Worm (Caenorhabditis elegans) whole organism, early embryonic: ENCODE results near the gene R05G6.10.

Experiments
- B0310.2 ChIP-seq: sonication (generic microtip); optimal IDR thresholded peaks from 2 replicates; lab custom pipeline; 2016; ENCODE audit warnings: mild to moderate bottlenecking, missing genetic modification characterization, missing compliant biosample characterization
- F13C5.2 ChIP-seq: sonication (generic microtip); optimal IDR thresholded peaks from 2 replicates; lab custom pipeline; 2017; ENCODE audit warnings: mild to moderate bottlenecking, missing genetic modification characterization, inconsistent platforms, missing compliant biosample characterization
- aly-1 ChIP-seq: sonication (generic microtip); optimal IDR thresholded peaks from 2 replicates; lab custom pipeline; 2016; ENCODE audit warnings: missing genetic modification characterization, missing compliant biosample characterization
- ama-1 ChIP-seq: fragments of 150-350 bp; optimal IDR thresholded peaks from 2 replicates; lab custom pipeline; 2014
- ceh-13 ChIP-seq: fragments of 200-800 bp; sonication (Bioruptor generic); optimal IDR thresholded peaks from 2 replicates; lab custom pipeline; 2018; ENCODE audit warnings: mild to moderate bottlenecking, missing genetic modification characterization, missing compliant biosample characterization
- ceh-36 ChIP-seq: sonication (generic microtip); optimal IDR thresholded peaks from 2 replicates; lab custom pipeline; 2016; ENCODE audit warnings: missing genetic modification characterization, inconsistent platforms, missing compliant biosample characterization
- ets-7 ChIP-seq: sonication (generic microtip); optimal IDR thresholded peaks from 2 replicates; lab custom pipeline; 2016; ENCODE audit warnings: missing genotype, missing genetic modification characterization, missing compliant biosample characterization
- flt-1 ChIP-seq: fragments of 200-800 bp; sonication (Bioruptor generic); IDR thresholded peaks from 2 replicates; pipeline ENCODE4 v1.3.6; 2022; ENCODE audit warnings: missing genetic modification characterization, missing compliant biosample characterization
- hmbx-1 ChIP-seq: sonication (generic microtip); optimal IDR thresholded peaks from 2 replicates; lab custom pipeline; 2016; ENCODE audit warnings: mild to moderate bottlenecking, missing genetic modification characterization, missing compliant biosample characterization
- hmg-4 ChIP-seq: fragments of 200-800 bp; sonication (Bioruptor generic); optimal IDR thresholded peaks from 2 replicates; lab custom pipeline; 2018; ENCODE audit warnings: mild to moderate bottlenecking, missing genetic modification characterization, missing compliant biosample characterization
- hnd-1 ChIP-seq: sonication (generic microtip); optimal IDR thresholded peaks from 2 replicates; lab custom pipeline; 2016; ENCODE audit warnings: missing genetic modification characterization, missing compliant biosample characterization
- pes-1 ChIP-seq: fragments of 200-800 bp; sonication (Bioruptor generic); IDR thresholded peaks from 2 replicates; pipeline ENCODE4 v1.3.6; 2022; ENCODE audit warnings: missing genetic modification reagents, missing genetic modification characterization, missing compliant biosample characterization
- scrt-1 ChIP-seq: fragments of 200-800 bp; sonication (Bioruptor generic); IDR thresholded peaks from 2 replicates; pipeline ENCODE4 v1.3.6; 2022; ENCODE audit warnings: missing genetic modification characterization, missing compliant biosample characterization
- sea-1 ChIP-seq: fragments of 200-800 bp; sonication (Bioruptor generic); conservative IDR thresholded peaks from 2 replicates; pipeline ENCODE4 v1.3.6; 2022; ENCODE audit warnings: missing genetic modification characterization, missing compliant biosample characterization
- tbx-11 ChIP-seq: fragments of 200-800 bp; sonication (Bioruptor generic); IDR thresholded peaks from 2 replicates; pipeline ENCODE4 v1.3.6; 2022; ENCODE audit warnings: missing genetic modification characterization, missing compliant biosample characterization
- tbx-37 ChIP-seq: fragments of 200-800 bp; sonication (Bioruptor generic); conservative IDR thresholded peaks from 2 replicates; pipeline ENCODE4 v1.3.6; 2022; ENCODE audit warnings: missing genetic modification reagents, missing genetic modification characterization, missing compliant biosample characterization
- tra-4 ChIP-seq: sonication (generic microtip); optimal IDR thresholded peaks from 2 replicates; lab custom pipeline; 2017; ENCODE audit warnings: missing genetic modification characterization, missing compliant biosample characterization

Gene R05G6.10

ce11 chrIV:7500924-7501323 is 41.4 kb downstream of the R05G6.10 start:
- TF ChIP-seq tbx-37 (GFP tag; lab: Robert Waterston, UW) (no peak), hmbx-1 (tag; lab: Kevin White, UChicago) (no peak), hmg-4 (GFP tag; lab: Kevin White, UChicago) (no peak), sea-1 (GFP tag; lab: Robert Waterston, UW) (no peak), ceh-36 (no peak), F13C5.2 (tag; lab: Kevin White, UChicago) (no peak), ama-1 (lab: Kevin White, UChicago) (no peak), hnd-1 (tag; lab: Kevin White, UChicago) (no peak), tra-4 (tag; lab: Kevin White, UChicago) (no peak), ceh-13 (GFP tag; lab: Kevin White, UChicago) (no peak), tbx-11 (no peak), flt-1 (GFP tag; lab: Robert Waterston, UW) (no peak), pes-1 (no peak), ets-7 (no peak), aly-1 (tag; lab: Kevin White, UChicago) (no peak), B0310.2 (tag; lab: Kevin White, UChicago) (no peak), scrt-1 (GFP tag; lab: Robert Waterston, UW) (no peak)

- TF ChIP-seq tbx-37 (GFP tag; lab: Robert Waterston, UW) (no peak), tbx-11 (no peak), scrt-1 (GFP tag; lab: Robert Waterston, UW) (no peak), ceh-13 (GFP tag; lab: Kevin White, UChicago) (no peak), hmbx-1 (tag; lab: Kevin White, UChicago) (no peak), ceh-36 (no peak), tra-4 (tag; lab: Kevin White, UChicago) (no peak), pes-1 (no peak), B0310.2 (tag; lab: Kevin White, UChicago) (no peak), ets-7 (no peak), F13C5.2 (tag; lab: Kevin White, UChicago) (no peak), hmg-4 (GFP tag; lab: Kevin White, UChicago) (no peak), aly-1 (tag; lab: Kevin White, UChicago) (no peak)
Observed at ce11 chrIV:7499302-7499701, 43.0 kb downstream of the R05G6.10 start.

ce11 chrIV:7497750-7498149 is 44.6 kb downstream of the R05G6.10 start, which contains the start of gene egas-4:
Gene egas-4, minus strand, starts transcription at chrIV:7497850.
- TF ChIP-seq hmg-4 (GFP tag; lab: Kevin White, UChicago) (no peak), B0310.2 (tag; lab: Kevin White, UChicago) (no peak), ets-7 (no peak), pes-1 (no peak), aly-1 (tag; lab: Kevin White, UChicago) (no peak), tbx-11 (no peak), ceh-36 (no peak)

ce11 chrIV:7497205-7497604 is 45.1 kb downstream of the R05G6.10 start:
- TF ChIP-seq ceh-13 (GFP tag; lab: Kevin White, UChicago): no peak
- TF ChIP-seq scrt-1 (GFP tag; lab: Robert Waterston, UW): no peak
- TF ChIP-seq tra-4 (tag; lab: Kevin White, UChicago): no peak
- no peak for TF ChIP-seq hnd-1 (tag; lab: Kevin White, UChicago)
- no peak for TF ChIP-seq tbx-11
- no peak for TF ChIP-seq flt-1 (GFP tag; lab: Robert Waterston, UW)
- TF ChIP-seq F13C5.2 (tag; lab: Kevin White, UChicago): no peak
- no peak for TF ChIP-seq ama-1 (lab: Kevin White, UChicago)
- no peak for TF ChIP-seq pes-1

ce11 chrIV:7491464-7491863 is 50.9 kb downstream of the R05G6.10 start, which contains the start of gene F55G1.1:
Gene F55G1.1, plus strand, starts transcription at chrIV:7491764.
- TF ChIP-seq ets-7 (no peak), ceh-36 (no peak), pes-1 (no peak)

- TF ChIP-seq sea-1 (GFP tag; lab: Robert Waterston, UW) (no peak), hmg-4 (GFP tag; lab: Kevin White, UChicago) (no peak), B0310.2 (tag; lab: Kevin White, UChicago) (no peak), ets-7 (no peak), pes-1 (peak; percentile 56; the same call in 1 of the 2 replicates), hmbx-1 (tag; lab: Kevin White, UChicago) (no peak), ama-1 (lab: Kevin White, UChicago) (peak; percentile 93), hnd-1 (tag; lab: Kevin White, UChicago) (no peak), aly-1 (tag; lab: Kevin White, UChicago) (peak; percentile 99), tbx-37 (GFP tag; lab: Robert Waterston, UW) (no peak), tbx-11 (peak; percentile 23; the same call in 1 of the 2 replicates), ceh-36 (no peak), scrt-1 (GFP tag; lab: Robert Waterston, UW) (no peak), ceh-13 (GFP tag; lab: Kevin White, UChicago) (no peak), F13C5.2 (tag; lab: Kevin White, UChicago) (no peak), tra-4 (tag; lab: Kevin White, UChicago) (no peak), flt-1 (GFP tag; lab: Robert Waterston, UW) (no peak; the same call in 1 of the 2 replicates)
Observed at ce11 chrIV:7488457-7488783, 53.9 kb downstream of the R05G6.10 start.

ce11 chrIV:7487554-7488456 is 54.5 kb downstream of the R05G6.10 start, which contains the start of the genes his-60 and his-59:
Gene his-60, minus strand, starts transcription at chrIV:7487992.
Gene his-59, plus strand, starts transcription at chrIV:7488249.
- TF ChIP-seq hnd-1 (tag; lab: Kevin White, UChicago): no peak
- peak; percentile 84 for TF ChIP-seq pes-1
- TF ChIP-seq aly-1 (tag; lab: Kevin White, UChicago): peak; percentile 98
- TF ChIP-seq flt-1 (GFP tag; lab: Robert Waterston, UW): peak; percentile 58
- peak; percentile 67 for TF ChIP-seq B0310.2 (tag; lab: Kevin White, UChicago)
- peak; percentile 76 for TF ChIP-seq tra-4 (tag; lab: Kevin White, UChicago)
- peak; percentile 79 for TF ChIP-seq sea-1 (GFP tag; lab: Robert Waterston, UW)
- peak; percentile 56 for TF ChIP-seq hmg-4 (GFP tag; lab: Kevin White, UChicago)
- no peak for TF ChIP-seq tbx-37 (GFP tag; lab: Robert Waterston, UW)
- peak; percentile 77 for TF ChIP-seq ceh-36
- TF ChIP-seq tbx-11: no peak; the same call in 1 of the 2 replicates
- TF ChIP-seq F13C5.2 (tag; lab: Kevin White, UChicago): peak; percentile 47
- TF ChIP-seq hmbx-1 (tag; lab: Kevin White, UChicago): peak; percentile 70
- no peak for TF ChIP-seq ets-7
- TF ChIP-seq ceh-13 (GFP tag; lab: Kevin White, UChicago): peak; percentile 45
- peak; percentile 98 for TF ChIP-seq ama-1 (lab: Kevin White, UChicago)
- 0 out of 2 replicates have a peak, but pooled peaks have one; percentile 45 for TF ChIP-seq scrt-1 (GFP tag; lab: Robert Waterston, UW)
